Worm (Caenorhabditis elegans): ENCODE measurements around the gene C44B7.11.

DNA sequence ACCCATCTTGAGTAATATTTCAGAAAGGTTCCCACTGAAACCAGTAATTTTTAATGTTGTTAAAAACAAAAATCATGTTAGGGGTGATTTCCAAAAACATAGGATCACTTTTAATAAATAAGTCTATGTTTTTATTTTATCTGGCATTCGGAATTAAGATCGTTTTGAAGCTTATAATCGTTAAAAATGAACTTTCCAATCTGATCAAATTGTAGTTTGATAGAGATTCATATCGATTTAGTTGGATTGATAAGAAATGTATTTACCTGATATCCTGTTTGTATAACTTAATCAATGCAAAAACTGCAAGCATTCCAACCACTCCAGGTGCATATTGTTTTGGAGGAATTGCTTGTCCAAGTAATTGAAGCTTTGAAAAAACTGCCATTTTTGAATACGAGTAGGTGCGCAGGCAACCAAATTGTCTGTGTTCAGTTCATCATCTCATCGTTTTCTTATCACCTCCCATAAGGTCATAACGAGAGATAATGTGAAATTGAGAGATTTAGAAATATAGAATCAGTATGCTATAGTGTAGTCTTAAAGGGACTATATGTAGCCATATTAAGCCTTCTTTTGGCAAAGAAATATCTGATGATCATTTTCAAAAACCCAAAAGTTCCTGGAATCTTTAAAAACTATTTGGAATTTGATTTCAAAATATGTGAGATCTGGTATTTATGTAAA lies 9.9 kb downstream of the C44B7.11 start, which contains the start of gene pmp-2:
- TF ChIP-seq him-1 (tag; optimal IDR thresholded peaks at IDR 0.05): no peak
- TF ChIP-seq W03F9.2 (tag; optimal IDR thresholded peaks at IDR 0.05): no peak

Data from whole organism, L4/young adult.